Fruit fly (Drosophila melanogaster): ENCODE results near the gene Myo61F.
A peak's percentile ranks its signal among the peaks of the same experiment; 100 is the strongest.

Myo61F gene

DNA sequence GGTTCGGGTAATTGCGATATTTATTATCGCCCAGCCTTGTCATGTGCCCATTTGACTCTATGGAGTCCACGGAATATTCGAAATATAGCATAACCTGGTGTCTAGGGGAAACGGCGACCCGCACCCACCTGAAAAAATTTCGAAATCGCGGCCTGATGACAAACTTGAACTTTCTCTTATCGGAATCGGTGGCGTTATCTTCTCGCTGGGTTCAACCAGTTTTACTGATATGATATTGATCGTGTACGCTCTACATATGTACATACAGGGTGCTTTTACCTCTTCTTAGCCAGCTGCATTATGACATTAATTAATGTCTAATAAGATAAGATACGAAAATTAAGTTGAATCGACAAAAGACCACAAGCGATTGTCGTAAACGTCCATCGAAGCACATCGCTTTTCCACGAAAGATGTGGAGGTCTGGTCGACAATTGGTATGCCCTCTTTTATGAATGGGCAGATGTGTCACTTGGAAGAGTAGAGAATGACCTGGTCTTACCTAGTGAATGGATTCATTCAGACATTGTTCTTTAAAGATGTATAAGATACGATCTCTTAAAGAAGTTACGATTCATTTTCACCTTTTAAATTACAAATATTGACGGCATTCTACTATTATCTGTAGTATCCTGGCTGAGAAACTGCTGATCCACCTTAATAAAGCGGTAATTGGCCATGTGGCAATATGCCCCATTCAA lies 2.1 kb downstream of the Myo61F start (continued):
- TF ChIP-seq sc (optimal IDR thresholded peaks at IDR 0.05) (no peak), sc (GFP tag; optimal IDR thresholded peaks at IDR 0.05) (no peak), CG14860 (GFP tag; IDR thresholded peaks at IDR 0.05; ENCODE audit: partially characterized antibody) (no peak), CG6689 (GFP tag; IDR thresholded peaks at IDR 0.05) (0 out of 2 replicates have a peak, but pooled peaks have one; percentile 4), CG2199 (GFP tag; IDR thresholded peaks at IDR 0.05) (no peak), CG31224 (GFP tag; IDR thresholded peaks at IDR 0.05) (no peak), peb (GFP tag; IDR thresholded peaks at IDR 0.05) (no peak), CG13123 (GFP tag; optimal IDR thresholded peaks at IDR 0.05) (no peak), gce (GFP tag; IDR thresholded peaks at IDR 0.05) (no peak), Doc2 (GFP tag; IDR thresholded peaks at IDR 0.05) (no peak), CG17385 (GFP tag; optimal IDR thresholded peaks at IDR 0.05) (peak; percentile 12), CG4854 (GFP tag; optimal IDR thresholded peaks at IDR 0.05) (no peak), grau (tag; optimal IDR thresholded peaks at IDR 0.05) (peak; percentile 37), Sox100B (GFP tag; optimal IDR thresholded peaks at IDR 0.05) (peak; percentile 7), CG7745 (tag; optimal IDR thresholded peaks at IDR 0.05) (peak; percentile 99), shn (GFP tag; optimal IDR thresholded peaks at IDR 0.05) (no peak), bowl (GFP tag; IDR thresholded peaks at IDR 0.05) (no peak), fd64A (GFP tag; optimal IDR thresholded peaks at IDR 0.05) (no peak), Sry-δ (GFP tag; optimal IDR thresholded peaks at IDR 0.05) (no peak), CG30020 (tag; optimal IDR thresholded peaks at IDR 0.05) (no peak), maf-S (GFP tag; optimal IDR thresholded peaks at IDR 0.05) (no peak), CG4360 (GFP tag; IDR thresholded peaks at IDR 0.05) (no peak), Mes4 (GFP tag; optimal IDR thresholded peaks at IDR 0.05) (no peak), fu2 (GFP tag; optimal IDR thresholded peaks at IDR 0.05) (no peak), CG2202 (tag; optimal IDR thresholded peaks at IDR 0.05) (no peak), gsb-n (tag; optimal IDR thresholded peaks at IDR 0.05) (no peak), sqz (GFP tag; optimal IDR thresholded peaks at IDR 0.05) (no peak), Med (GFP tag) (peak; percentile 33), trem (tag; optimal IDR thresholded peaks at IDR 0.05) (no peak), ara (GFP tag; IDR thresholded peaks at IDR 0.05) (no peak), Hand (GFP tag; optimal IDR thresholded peaks at IDR 0.05) (no peak), NK7.1 (GFP tag; optimal IDR thresholded peaks at IDR 0.05) (no peak), CG6854 (GFP tag; optimal IDR thresholded peaks at IDR 0.05) (no peak), fd3F (GFP tag; optimal IDR thresholded peaks at IDR 0.05) (no peak), CG1602 (GFP tag; optimal IDR thresholded peaks at IDR 0.05) (no peak), sob (GFP tag; IDR thresholded peaks at IDR 0.05) (no peak), kah (GFP tag; optimal IDR thresholded peaks at IDR 0.05) (no peak), CG10431 (GFP tag; optimal IDR thresholded peaks at IDR 0.05) (no peak), kay (GFP tag; optimal IDR thresholded peaks at IDR 0.05) (no peak), pros (GFP tag; optimal IDR thresholded peaks at IDR 0.05) (no peak), CG14965 (GFP tag; optimal IDR thresholded peaks at IDR 0.05; ENCODE audit: borderline replicate concordance) (no peak), Xbp1 (GFP tag; optimal IDR thresholded peaks at IDR 0.05) (peak; percentile 15), bigmax (GFP tag; optimal IDR thresholded peaks at IDR 0.05) (no peak), crol (GFP tag; IDR thresholded peaks at IDR 0.05) (no peak), dmrt99B (tag; optimal IDR thresholded peaks at IDR 0.05) (peak; percentile 23), CG6791 (GFP tag; IDR thresholded peaks at IDR 0.05; ENCODE audit: partially characterized antibody) (no peak), Opbp (GFP tag; IDR thresholded peaks at IDR 0.05; ENCODE audit: partially characterized antibody) (no peak), CG5245 (GFP tag; optimal IDR thresholded peaks at IDR 0.05) (no peak), Gsc (GFP tag; IDR thresholded peaks at IDR 0.05) (no peak), luna (GFP tag; optimal IDR thresholded peaks at IDR 0.05) (no peak), CG16815 (GFP tag; optimal IDR thresholded peaks at IDR 0.05) (no peak)

All from whole organism, embryonic.